Worm (Caenorhabditis elegans): ENCODE results near the gene K11H12.8.

K11H12.8 gene

DNA sequence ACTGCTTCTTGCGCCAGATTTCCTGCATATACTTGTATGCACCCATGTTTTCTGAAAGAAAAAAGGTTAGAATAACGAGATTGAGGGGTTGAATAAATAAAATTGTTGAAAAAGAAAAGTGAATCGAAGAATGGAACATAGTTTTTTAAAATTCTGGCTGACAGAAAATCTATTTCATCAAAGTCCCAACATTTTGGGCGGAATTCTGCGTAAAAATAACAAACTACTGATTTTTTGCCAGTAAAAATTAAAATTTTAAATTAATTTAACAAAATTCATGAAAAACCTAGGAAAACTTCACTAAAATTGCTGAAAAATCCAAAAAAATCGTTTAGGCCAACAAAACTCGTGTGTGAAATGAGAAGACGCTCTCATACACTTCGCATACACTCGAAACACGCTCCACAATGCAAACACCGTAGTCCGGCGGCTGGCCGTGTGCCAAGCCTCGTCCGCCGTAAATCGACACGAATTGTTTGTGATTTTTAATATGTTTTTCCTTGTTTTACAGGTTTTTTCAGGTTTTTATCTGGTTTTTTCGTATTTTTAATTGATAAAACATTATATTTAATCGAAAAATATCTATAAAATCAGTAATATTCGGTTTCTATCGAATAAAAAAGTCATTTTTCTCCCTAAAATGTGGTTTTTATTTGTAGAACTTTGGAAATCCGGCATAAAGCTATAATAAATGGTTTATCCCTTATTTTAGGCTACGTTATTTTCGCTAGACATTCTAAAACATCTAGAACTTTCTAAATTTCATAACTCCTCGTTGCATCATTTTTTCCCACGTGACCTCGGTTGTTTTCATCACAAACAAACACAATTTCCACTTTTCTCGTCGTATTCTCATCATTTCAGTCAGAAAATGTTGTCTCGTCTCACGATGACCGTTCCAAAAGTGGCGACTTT lies at the start of gene K11H12.8, which contains the start of gene rpl-15:
Gene K11H12.8, plus strand, starts transcription at position 865 of the 915 bp plus-strand sequence.
Gene rpl-15, minus strand, starts transcription at position 51 of the 915 bp plus-strand sequence.
- peak; percentile 66 for TF ChIP-seq ref-1 (GFP tag; conservative IDR thresholded peaks at IDR 0.05)
- TF ChIP-seq flt-1 (GFP tag; IDR thresholded peaks at IDR 0.05), result peak; percentile 96
- TF ChIP-seq ztf-23 (GFP tag; IDR thresholded peaks at IDR 0.05), result peak; percentile 98
- TF ChIP-seq tab-1 (GFP tag; IDR thresholded peaks at IDR 0.05), result peak; percentile 87
- peak; percentile 94 for TF ChIP-seq ztf-29 (GFP tag; IDR thresholded peaks at IDR 0.05)
- TF ChIP-seq klf-2 (GFP tag; conservative IDR thresholded peaks at IDR 0.05), result peak; percentile 87
- peak; percentile 47 for TF ChIP-seq med-1 (GFP tag; optimal IDR thresholded peaks at IDR 0.05; ENCODE audit: insufficient read depth)
- TF ChIP-seq cog-1 (tag; optimal IDR thresholded peaks at IDR 0.05), result peak; percentile 99
- peak; percentile 81 for TF ChIP-seq T22C8.4 (GFP tag; IDR thresholded peaks at IDR 0.05)

DNA sequence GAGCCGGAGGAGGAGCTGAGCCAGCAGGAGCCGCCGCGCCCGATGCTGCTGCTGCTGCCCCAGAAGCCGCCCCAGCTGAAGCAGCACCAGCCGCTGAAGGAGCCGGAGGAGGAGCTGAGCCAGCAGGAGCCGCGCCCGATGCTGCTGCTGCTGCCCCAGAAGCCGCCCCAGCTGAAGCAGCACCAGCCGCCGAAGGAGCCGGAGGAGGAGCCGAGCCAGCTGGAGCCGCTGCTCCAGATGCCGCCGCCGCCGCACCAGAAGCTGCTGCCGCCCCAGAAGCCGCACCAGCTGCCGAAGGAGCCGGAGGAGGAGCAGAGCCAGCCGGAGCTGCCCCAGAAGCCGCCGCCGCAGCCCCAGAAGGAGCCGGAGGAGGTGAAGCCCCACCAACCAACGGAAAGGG lies 49.8 kb upstream of the K11H12.8 start:
- TF ChIP-seq ref-1 (GFP tag; conservative IDR thresholded peaks at IDR 0.05), result no peak
- no peak for TF ChIP-seq tab-1 (GFP tag; IDR thresholded peaks at IDR 0.05)
- TF ChIP-seq klf-2 (GFP tag; conservative IDR thresholded peaks at IDR 0.05), result no peak
- TF ChIP-seq med-1 (GFP tag; optimal IDR thresholded peaks at IDR 0.05; ENCODE audit: insufficient read depth), result no peak
- no peak for TF ChIP-seq flt-1 (GFP tag; IDR thresholded peaks at IDR 0.05)
- TF ChIP-seq ztf-23 (GFP tag; IDR thresholded peaks at IDR 0.05), result no peak
- TF ChIP-seq ztf-29 (GFP tag; IDR thresholded peaks at IDR 0.05), result no peak
- TF ChIP-seq cog-1 (tag; optimal IDR thresholded peaks at IDR 0.05), result no peak
- no peak for TF ChIP-seq T22C8.4 (GFP tag; IDR thresholded peaks at IDR 0.05)

DNA sequence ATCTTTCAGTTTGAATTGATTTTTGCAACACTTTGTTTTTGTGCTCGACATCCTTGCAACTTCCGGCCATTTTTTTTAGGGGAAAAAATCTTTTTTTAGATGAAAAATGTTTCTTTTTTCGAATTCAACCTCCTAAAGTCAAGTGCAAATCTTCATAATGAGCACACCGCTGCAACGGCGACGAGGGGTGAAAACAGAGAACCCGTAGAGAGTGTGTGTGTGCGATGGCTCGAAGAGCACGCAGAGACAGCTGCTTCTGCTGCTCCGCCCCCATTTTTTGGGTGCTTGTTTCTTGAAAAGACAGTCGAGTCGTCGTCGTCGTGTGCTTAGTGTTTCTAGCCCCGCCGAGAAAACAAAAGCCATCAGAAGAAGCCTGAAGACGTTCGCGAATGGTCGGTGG lies 49.1 kb upstream of the K11H12.8 start, which contains the start of gene inx-18:
Gene inx-18, plus strand, starts transcription at position 301 of the 400 bp plus-strand sequence.
- no peak for TF ChIP-seq flt-1 (GFP tag; IDR thresholded peaks at IDR 0.05)
- TF ChIP-seq ref-1 (GFP tag; conservative IDR thresholded peaks at IDR 0.05), result no peak
- TF ChIP-seq T22C8.4 (GFP tag; IDR thresholded peaks at IDR 0.05), result no peak
- TF ChIP-seq ztf-23 (GFP tag; IDR thresholded peaks at IDR 0.05), result no peak
- no peak for TF ChIP-seq klf-2 (GFP tag; conservative IDR thresholded peaks at IDR 0.05)
- no peak for TF ChIP-seq tab-1 (GFP tag; IDR thresholded peaks at IDR 0.05)
- no peak for TF ChIP-seq cog-1 (tag; optimal IDR thresholded peaks at IDR 0.05)
- TF ChIP-seq ztf-29 (GFP tag; IDR thresholded peaks at IDR 0.05), result no peak
- TF ChIP-seq med-1 (GFP tag; optimal IDR thresholded peaks at IDR 0.05; ENCODE audit: insufficient read depth), result no peak

- no peak for TF ChIP-seq ref-1 (GFP tag; conservative IDR thresholded peaks at IDR 0.05)
- TF ChIP-seq ztf-29 (GFP tag; IDR thresholded peaks at IDR 0.05), result no peak
- TF ChIP-seq med-1 (GFP tag; optimal IDR thresholded peaks at IDR 0.05; ENCODE audit: insufficient read depth), result no peak
- no peak for TF ChIP-seq flt-1 (GFP tag; IDR thresholded peaks at IDR 0.05)
- no peak for TF ChIP-seq cog-1 (tag; optimal IDR thresholded peaks at IDR 0.05)
- no peak for TF ChIP-seq tab-1 (GFP tag; IDR thresholded peaks at IDR 0.05)
- TF ChIP-seq ztf-23 (GFP tag; IDR thresholded peaks at IDR 0.05), result no peak
- TF ChIP-seq klf-2 (GFP tag; conservative IDR thresholded peaks at IDR 0.05), result no peak
- TF ChIP-seq T22C8.4 (GFP tag; IDR thresholded peaks at IDR 0.05), result no peak
These were observed 47.6 kb upstream of the K11H12.8 start for ce11 chrIV:607628-608027.

ce11 chrIV:613155-613554 lies 42.0 kb upstream of the K11H12.8 start:
- TF ChIP-seq T22C8.4 (GFP tag; IDR thresholded peaks at IDR 0.05) (no peak), ztf-23 (GFP tag; IDR thresholded peaks at IDR 0.05) (no peak), klf-2 (GFP tag; conservative IDR thresholded peaks at IDR 0.05) (no peak), flt-1 (GFP tag; IDR thresholded peaks at IDR 0.05) (no peak), ztf-29 (GFP tag; IDR thresholded peaks at IDR 0.05) (no peak)

- TF ChIP-seq klf-2 (GFP tag; conservative IDR thresholded peaks at IDR 0.05), result no peak
- TF ChIP-seq med-1 (GFP tag; optimal IDR thresholded peaks at IDR 0.05; ENCODE audit: insufficient read depth), result no peak
- no peak for TF ChIP-seq flt-1 (GFP tag; IDR thresholded peaks at IDR 0.05)
- TF ChIP-seq ztf-23 (GFP tag; IDR thresholded peaks at IDR 0.05), result no peak
- no peak for TF ChIP-seq cog-1 (tag; optimal IDR thresholded peaks at IDR 0.05)
- TF ChIP-seq T22C8.4 (GFP tag; IDR thresholded peaks at IDR 0.05), result no peak
- TF ChIP-seq ztf-29 (GFP tag; IDR thresholded peaks at IDR 0.05), result no peak
- no peak for TF ChIP-seq tab-1 (GFP tag; IDR thresholded peaks at IDR 0.05)
- TF ChIP-seq ref-1 (GFP tag; conservative IDR thresholded peaks at IDR 0.05), result no peak
These were observed 39.9 kb upstream of the K11H12.8 start, which contains the start of gene C18H7.1 for ce11 chrIV:615244-615643. C18H7.1 (plus strand) TSS chrIV:615544.

ce11 chrIV:619766-620165 lies 35.4 kb upstream of the K11H12.8 start:
- TF ChIP-seq tab-1 (GFP tag; IDR thresholded peaks at IDR 0.05) (no peak), ztf-23 (GFP tag; IDR thresholded peaks at IDR 0.05) (no peak), med-1 (GFP tag; optimal IDR thresholded peaks at IDR 0.05; ENCODE audit: insufficient read depth) (no peak), flt-1 (GFP tag; IDR thresholded peaks at IDR 0.05) (no peak), ztf-29 (GFP tag; IDR thresholded peaks at IDR 0.05) (no peak), ref-1 (GFP tag; conservative IDR thresholded peaks at IDR 0.05) (no peak), cog-1 (tag; optimal IDR thresholded peaks at IDR 0.05) (no peak), T22C8.4 (GFP tag; IDR thresholded peaks at IDR 0.05) (no peak), klf-2 (GFP tag; conservative IDR thresholded peaks at IDR 0.05) (no peak)

DNA sequence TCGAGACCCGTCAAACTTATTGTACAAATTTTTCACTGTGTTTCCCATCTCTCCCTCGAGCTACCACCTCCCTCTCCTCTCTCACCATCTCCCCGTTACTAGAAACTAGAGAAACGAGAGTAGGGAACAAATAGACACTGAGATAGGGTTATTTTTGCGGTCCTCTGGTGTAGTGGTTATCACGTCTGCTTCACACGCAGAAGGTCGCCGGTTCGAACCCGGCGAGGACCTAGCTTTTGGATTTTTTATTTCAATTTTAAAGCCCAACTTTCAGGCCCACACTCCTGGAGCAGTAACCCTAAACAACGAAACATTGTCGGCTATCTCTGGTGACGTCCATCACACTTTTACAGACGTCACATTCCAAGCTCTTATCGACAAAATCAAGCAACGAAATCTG lies 34.9 kb upstream of the K11H12.8 start:
- peak; percentile 76 for TF ChIP-seq ref-1 (GFP tag; conservative IDR thresholded peaks at IDR 0.05)
- TF ChIP-seq flt-1 (GFP tag; IDR thresholded peaks at IDR 0.05), result peak; percentile 94
- TF ChIP-seq med-1 (GFP tag; optimal IDR thresholded peaks at IDR 0.05; ENCODE audit: insufficient read depth), result peak; percentile 64
- TF ChIP-seq ztf-29 (GFP tag; IDR thresholded peaks at IDR 0.05), result peak; percentile 70; the same call in 1 of the 2 replicates
- TF ChIP-seq tab-1 (GFP tag; IDR thresholded peaks at IDR 0.05), result peak; percentile 90
- TF ChIP-seq ztf-23 (GFP tag; IDR thresholded peaks at IDR 0.05), result peak; percentile 89
- TF ChIP-seq cog-1 (tag; optimal IDR thresholded peaks at IDR 0.05), result peak; percentile 75
- peak; percentile 88 for TF ChIP-seq T22C8.4 (GFP tag; IDR thresholded peaks at IDR 0.05)
- TF ChIP-seq klf-2 (GFP tag; conservative IDR thresholded peaks at IDR 0.05), result peak; percentile 74; the same call in 1 of the 2 replicates

DNA sequence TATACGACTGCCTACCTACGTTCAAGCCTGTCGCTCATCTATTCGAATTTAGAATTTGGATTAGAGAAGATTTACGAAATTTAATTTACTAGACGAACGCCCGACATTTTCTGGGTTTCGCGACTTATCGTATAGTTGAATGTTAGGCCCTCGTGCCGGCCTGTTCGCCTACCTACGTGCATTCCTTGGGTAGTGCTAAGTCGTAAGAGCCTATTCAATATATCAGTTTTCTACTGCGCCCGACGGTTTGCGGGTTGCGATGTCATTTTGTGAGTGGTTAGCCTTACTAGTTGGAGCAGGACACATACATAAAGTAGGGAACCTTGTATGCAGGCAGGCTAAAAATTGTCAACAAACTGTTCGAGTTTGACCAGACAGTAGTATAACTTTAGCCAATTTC lies 32.2 kb upstream of the K11H12.8 start:
- TF ChIP-seq med-1 (GFP tag; optimal IDR thresholded peaks at IDR 0.05; ENCODE audit: insufficient read depth) (no peak), flt-1 (GFP tag; IDR thresholded peaks at IDR 0.05) (no peak), ref-1 (GFP tag; conservative IDR thresholded peaks at IDR 0.05) (no peak), tab-1 (GFP tag; IDR thresholded peaks at IDR 0.05) (no peak), ztf-29 (GFP tag; IDR thresholded peaks at IDR 0.05) (no peak), ztf-23 (GFP tag; IDR thresholded peaks at IDR 0.05) (no peak), cog-1 (tag; optimal IDR thresholded peaks at IDR 0.05) (no peak)
